Worm (Caenorhabditis elegans) whole organism, L4/young adult: ENCODE measurements around the gene kdp-1.

Experiments used
- W03F9.2 ChIP-seq: fragments of 150-350 bp; optimal IDR thresholded peaks from 2 replicates; lab custom pipeline; 2014; ENCODE audit warnings: missing biosample characterization, missing genetic modification characterization
- dao-5 ChIP-seq: sonication (generic microtip); optimal IDR thresholded peaks from 2 replicates; lab custom pipeline; 2016; ENCODE audit warnings: missing genotype, missing genetic modification characterization, moderate library complexity, missing compliant biosample characterization
- him-1 ChIP-seq: sonication (generic microtip); optimal IDR thresholded peaks from 2 replicates; lab custom pipeline; 2016; ENCODE audit warnings: missing genotype, missing genetic modification reagents, missing genetic modification characterization, missing compliant biosample characterization

DNA sequence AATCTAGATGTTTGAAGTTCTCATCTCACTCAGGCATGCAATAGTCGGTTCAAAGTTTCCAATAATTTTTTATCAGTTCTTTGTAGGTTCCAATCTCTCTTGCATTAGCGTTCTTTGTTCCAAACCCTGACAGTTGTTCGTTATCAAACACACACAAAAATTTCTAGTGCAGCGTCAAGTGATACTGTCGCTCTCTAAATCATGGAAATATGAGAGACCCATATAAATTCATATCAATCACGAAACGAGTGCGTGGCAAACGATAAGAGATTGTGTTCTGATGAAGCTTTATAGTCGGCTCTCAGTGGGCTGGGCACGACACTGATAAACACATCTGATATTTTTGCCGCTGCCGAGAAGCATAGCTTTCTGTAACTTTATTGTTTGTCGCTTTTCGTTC is 14.2 kb downstream of the kdp-1 start:
- TF ChIP-seq him-1 (tag; lab: Kevin White, UChicago) = no peak
- peak; percentile 4 for TF ChIP-seq W03F9.2 (tag; lab: Kevin White, UChicago)
- no peak for TF ChIP-seq dao-5 (tag; lab: Kevin White, UChicago)
